Worm (Caenorhabditis elegans): ENCODE data around the gene phf-33.

phf-33 gene

DNA sequence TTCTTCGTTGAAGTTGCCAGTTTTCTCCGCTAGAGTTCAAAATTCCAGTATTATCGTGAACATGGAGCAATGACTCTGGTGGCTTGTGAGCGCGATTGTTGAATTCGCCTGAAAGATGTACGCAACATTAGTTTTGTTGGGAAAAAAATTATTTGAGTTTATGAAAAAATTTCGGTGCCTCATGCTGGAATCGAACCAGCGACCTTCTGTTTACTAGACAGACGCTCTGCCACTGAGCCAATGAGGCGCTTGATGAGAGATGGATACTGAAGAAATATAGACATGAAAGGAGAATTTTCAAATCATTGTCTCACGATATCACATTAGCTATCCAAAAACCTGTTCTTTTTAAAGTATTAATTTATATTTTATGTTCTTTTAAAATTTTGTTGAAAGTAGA, 4.7 kb upstream of the phf-33 start (continued):
- TF ChIP-seq nhr-76 (tag; optimal IDR thresholded peaks at IDR 0.05) (no peak), ZK337.2 (GFP tag; IDR thresholded peaks at IDR 0.05) (peak; percentile 44; the same call in 1 of the 2 replicates), ceh-44 (GFP tag; IDR thresholded peaks at IDR 0.05) (no peak), mdt-29 (GFP tag; IDR thresholded peaks at IDR 0.05) (no peak), ceh-28 (tag; optimal IDR thresholded peaks at IDR 0.05) (no peak), lin-39 (tag; optimal IDR thresholded peaks at IDR 0.05) (no peak), mes-2 (tag; optimal IDR thresholded peaks at IDR 0.05; ENCODE audit: poor library complexity, severe bottlenecking) (no peak), zfp-3 (GFP tag; conservative IDR thresholded peaks at IDR 0.05) (0 out of 2 replicates have a peak, but pooled peaks have one; percentile 12), dmd-9 (GFP tag; IDR thresholded peaks at IDR 0.05) (no peak), mxl-3 (GFP tag; optimal IDR thresholded peaks at IDR 0.05) (peak; percentile 10), ztf-7 (tag; optimal IDR thresholded peaks at IDR 0.05) (no peak), mdl-1 (tag; optimal IDR thresholded peaks at IDR 0.05) (no peak), ceh-20 (GFP tag; IDR thresholded peaks at IDR 0.05) (0 out of 2 replicates have a peak, but pooled peaks have one; percentile 17), Y105C5A.15 (GFP tag; IDR thresholded peaks at IDR 0.05) (no peak), hif-1 (tag; optimal IDR thresholded peaks at IDR 0.05) (no peak), F10B5.3 (tag; optimal IDR thresholded peaks at IDR 0.05) (no peak), set-16 (GFP tag; IDR thresholded peaks at IDR 0.05) (no peak), skn-1 (tag; optimal IDR thresholded peaks at IDR 0.05) (no peak), attf-4 (tag; optimal IDR thresholded peaks at IDR 0.05) (no peak), R02D3.7 (tag; optimal IDR thresholded peaks at IDR 0.05) (no peak), rbr-2 (tag; optimal IDR thresholded peaks at IDR 0.05) (no peak), ces-1 (GFP tag; optimal IDR thresholded peaks at IDR 0.05) (no peak), nhr-42 (GFP tag; IDR thresholded peaks at IDR 0.05) (no peak), pha-4 (GFP tag; IDR thresholded peaks at IDR 0.05) (peak; percentile 82), pha-4 (tag; optimal IDR thresholded peaks at IDR 0.05) (no peak), spr-3 (GFP tag; optimal IDR thresholded peaks at IDR 0.05) (peak; percentile 39), mep-1 (tag; optimal IDR thresholded peaks at IDR 0.05) (no peak), D1046.2 (GFP tag; IDR thresholded peaks at IDR 0.05) (no peak; the same call in 1 of the 2 replicates), zag-1 (tag; optimal IDR thresholded peaks at IDR 0.05) (no peak), zfp-2 (tag; optimal IDR thresholded peaks at IDR 0.05) (no peak), Y75B8A.6 (GFP tag; IDR thresholded peaks at IDR 0.05) (no peak), spr-1 (tag; optimal IDR thresholded peaks at IDR 0.05) (peak; percentile 21), zip-2 (tag; optimal IDR thresholded peaks at IDR 0.05) (peak; percentile 17), ZK546.5 (tag; optimal IDR thresholded peaks at IDR 0.05) (no peak), nhr-48 (tag; optimal IDR thresholded peaks at IDR 0.05) (peak; percentile 33), lim-7 (GFP tag; IDR thresholded peaks at IDR 0.05) (peak; percentile 90), vab-7 (GFP tag; IDR thresholded peaks at IDR 0.05) (peak; percentile 83), T26A8.4 (GFP tag; IDR thresholded peaks at IDR 0.05) (no peak; the same call in 1 of the 2 replicates), Y5F2A.4 (GFP tag; optimal IDR thresholded peaks at IDR 0.05) (peak; percentile 28), ctbp-1 (GFP tag; IDR thresholded peaks at IDR 0.05) (0 out of 2 replicates have a peak, but pooled peaks have one; percentile 33), saeg-2 (GFP tag; IDR thresholded peaks at IDR 0.05) (0 out of 2 replicates have a peak, but pooled peaks have one; percentile 30), nhr-237 (tag; optimal IDR thresholded peaks at IDR 0.05) (no peak), nhr-77 (tag; optimal IDR thresholded peaks at IDR 0.05) (no peak), tra-1 (GFP tag; IDR thresholded peaks at IDR 0.05) (peak; percentile 71), nhr-41 (GFP tag; IDR thresholded peaks at IDR 0.05) (peak; percentile 64; the same call in 1 of the 2 replicates), madf-9 (GFP tag; conservative IDR thresholded peaks at IDR 0.05) (0 out of 2 replicates have a peak, but pooled peaks have one; percentile 44), snpc-4 (tag; optimal IDR thresholded peaks at IDR 0.05) (no peak), F49E8.2 (tag; optimal IDR thresholded peaks at IDR 0.05; ENCODE audit: borderline replicate concordance) (peak; percentile 28), lsy-2 (tag; optimal IDR thresholded peaks at IDR 0.05) (no peak), egl-27 (tag; optimal IDR thresholded peaks at IDR 0.05) (no peak), hlh-30 (tag; optimal IDR thresholded peaks at IDR 0.05; ENCODE audit: insufficient read depth) (no peak), nhr-102 (tag; optimal IDR thresholded peaks at IDR 0.05) (peak; percentile 29)

All from whole organism, L4 larva.